Worm (Caenorhabditis elegans) whole organism, L1 larva: ENCODE data around the gene mca-3.

Experiments
- aly-2 ChIP-seq: fragments of 150-350 bp; optimal IDR thresholded peaks from 2 replicates; lab custom pipeline; 2014; ENCODE audit warnings: missing biosample characterization, missing genetic modification characterization
- nhr-237 ChIP-seq: fragments of 150-350 bp; optimal IDR thresholded peaks from 2 replicates; lab custom pipeline; 2014; ENCODE audit warnings: missing biosample characterization, missing genetic modification characterization
- nhr-77 ChIP-seq: fragments of 150-350 bp; optimal IDR thresholded peaks from 2 replicates; lab custom pipeline; 2014; ENCODE audit warnings: missing biosample characterization, missing genetic modification characterization
- unc-62 ChIP-seq: fragments of 150-350 bp; optimal IDR thresholded peaks from 2 replicates; lab custom pipeline; 2014; ENCODE audit warnings: missing biosample characterization, missing genetic modification reagents, missing genetic modification characterization
- zip-4 ChIP-seq: fragments of 200-800 bp; sonication (Bioruptor generic); optimal IDR thresholded peaks from 2 replicates; lab custom pipeline; 2018; ENCODE audit warnings: mild to moderate bottlenecking, missing genetic modification characterization, moderate library complexity, missing compliant biosample characterization

DNA sequence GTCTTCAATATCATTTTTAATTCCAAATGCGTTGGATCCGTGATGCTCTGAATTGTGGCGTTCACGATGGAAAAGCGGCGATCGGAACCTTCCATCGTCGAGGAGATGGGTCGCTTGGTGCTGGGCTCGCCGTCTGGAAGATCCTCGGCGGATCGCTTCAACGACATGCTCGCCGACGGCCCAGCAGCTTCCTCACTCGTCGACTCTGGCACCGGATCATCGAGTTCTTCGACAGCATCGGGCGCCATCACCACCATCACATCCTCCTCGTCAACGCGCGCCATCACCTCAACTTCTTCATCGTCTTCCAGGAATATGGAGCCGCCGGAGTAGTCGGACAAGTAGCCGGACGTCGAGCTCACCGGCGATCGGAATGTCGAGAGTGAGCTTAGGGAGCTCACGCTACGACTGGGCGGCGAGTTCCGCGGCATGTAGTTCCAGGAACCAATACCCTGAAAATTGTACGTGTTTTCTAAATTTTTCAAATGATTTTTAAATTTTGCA lies 70.0 kb downstream of the mca-3 start, which contains the start of gene Y67D8C.6:
- TF ChIP-seq nhr-77 (tag; lab: Kevin White, UChicago) (no peak), aly-2 (tag; lab: Kevin White, UChicago) (no peak), unc-62 (GFP tag; lab: Kevin White, UChicago) (no peak), zip-4 (GFP tag; lab: Kevin White, UChicago) (no peak), nhr-237 (tag; lab: Kevin White, UChicago) (no peak)
